In the genomic region with DNA sequence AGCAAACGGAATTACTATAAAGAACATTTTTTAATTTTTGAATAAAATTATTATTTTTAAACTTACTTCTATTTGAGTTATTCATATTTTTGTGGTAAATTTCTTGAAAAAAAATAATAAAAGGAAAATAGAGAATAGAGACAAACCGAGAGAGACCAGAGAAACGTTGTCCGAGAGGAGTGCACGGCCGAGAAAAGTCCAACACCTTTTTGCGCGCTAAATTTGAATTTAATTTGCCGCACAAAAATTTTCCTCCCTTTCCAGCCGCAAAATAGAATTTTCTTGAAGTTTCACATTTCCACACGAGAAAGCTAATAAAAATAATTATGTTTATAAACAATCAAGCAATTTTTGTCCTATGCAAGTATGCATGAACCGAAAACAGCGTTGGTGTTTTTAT, we compare ENCODE assay signal across 3 worm cellular contexts.
A peak's percentile ranks its signal among the peaks of the same experiment; 100 is the strongest.
TF ChIP-seq lines count a peak whose summit lies in the region.

A gene (minus strand): TSS at position 118 of the 400 bp plus-strand sequence.
A gene (plus strand): TSS at position 179 of the 400 bp plus-strand sequence.

TF ChIP-seq in whole organism, L2 larva, 48 proteins besides CTCF, POLR2A, EP300 and RAD21 (continued from another document):
- TF ChIP-seq lin-13 (GFP tag; optimal IDR thresholded peaks at IDR 0.05; lab: Kevin White, UChicago) (peak; percentile 69), nhr-21 (tag; optimal IDR thresholded peaks at IDR 0.05; lab: Kevin White, UChicago) (peak; percentile 76), unc-55 (GFP tag; optimal IDR thresholded peaks at IDR 0.05; lab: Kevin White, UChicago) (peak; percentile 84), egl-27 (tag; optimal IDR thresholded peaks at IDR 0.05; lab: Kevin White, UChicago) (peak; percentile 68), nhr-23 (tag; optimal IDR thresholded peaks at IDR 0.05; lab: Kevin White, UChicago) (no peak), sem-4 (tag; optimal IDR thresholded peaks at IDR 0.05; lab: Kevin White, UChicago) (peak; percentile 8)
TF ChIP-seq in whole organism, L2 larva: peak in this region for 21.

TF ChIP-seq in whole organism, L4 larva, 104 proteins besides CTCF, POLR2A, EP300 and RAD21 (continued from another document and continues in another):
- TF ChIP-seq hif-1 (tag; optimal IDR thresholded peaks at IDR 0.05; lab: Kevin White, UChicago) (peak in 1 of 2 experiments; percentile 90), unc-62 (GFP tag; optimal IDR thresholded peaks at IDR 0.05 in 1 of 2; lab: Kevin White, UChicago) (no peak), unc-62 (tag; optimal IDR thresholded peaks at IDR 0.05; lab: Kevin White, UChicago) (no peak), lin-39 (tag; optimal IDR thresholded peaks at IDR 0.05; lab: Kevin White, UChicago) (no peak), fos-1 (tag; optimal IDR thresholded peaks at IDR 0.05; lab: Kevin White, UChicago) (no peak), arid-1 (GFP tag; conservative IDR thresholded peaks at IDR 0.05; lab: Robert Waterston, UW) (no peak), F10B5.3 (tag; optimal IDR thresholded peaks at IDR 0.05; lab: Kevin White, UChicago) (no peak), madf-9 (GFP tag; conservative IDR thresholded peaks at IDR 0.05; lab: Robert Waterston, UW) (peak; percentile 76), D1046.2 (GFP tag; IDR thresholded peaks at IDR 0.05; lab: Robert Waterston, UW) (no peak), nhr-42 (GFP tag; IDR thresholded peaks at IDR 0.05; lab: Robert Waterston, UW) (no peak), Y105C5A.15 (GFP tag; IDR thresholded peaks at IDR 0.05; lab: Robert Waterston, UW) (no peak), mxl-2 (GFP tag; conservative IDR thresholded peaks at IDR 0.05; lab: Robert Waterston, UW) (no peak), ceh-28 (tag; optimal IDR thresholded peaks at IDR 0.05; lab: Kevin White, UChicago) (no peak), Y75B8A.6 (GFP tag; IDR thresholded peaks at IDR 0.05; lab: Robert Waterston, UW) (no peak), lin-13 (GFP tag; optimal IDR thresholded peaks at IDR 0.05; lab: Kevin White, UChicago) (peak; percentile 26), cey-2 (tag; optimal IDR thresholded peaks at IDR 0.05; lab: Kevin White, UChicago; ENCODE audit: borderline replicate concordance, insufficient read depth) (no peak), F44E2.7 (GFP tag; IDR thresholded peaks at IDR 0.05; lab: Robert Waterston, UW) (no peak), ceh-44 (GFP tag; IDR thresholded peaks at IDR 0.05; lab: Robert Waterston, UW) (no peak), attf-4 (tag; optimal IDR thresholded peaks at IDR 0.05; lab: Kevin White, UChicago) (no peak), dmd-9 (GFP tag; IDR thresholded peaks at IDR 0.05; lab: Robert Waterston, UW) (peak; percentile 77; the same call in 1 of the 2 replicates), lin-38 (GFP tag; IDR thresholded peaks at IDR 0.05; lab: Robert Waterston, UW) (peak; percentile 72), T20F7.1 (GFP tag; optimal IDR thresholded peaks at IDR 0.05; lab: Kevin White, UChicago) (peak; percentile 61), nhr-76 (tag; optimal IDR thresholded peaks at IDR 0.05; lab: Kevin White, UChicago) (no peak), set-16 (GFP tag; IDR thresholded peaks at IDR 0.05; lab: Robert Waterston, UW) (no peak), mes-2 (tag; optimal IDR thresholded peaks at IDR 0.05; lab: Kevin White, UChicago; ENCODE audit: poor library complexity, severe bottlenecking) (peak; percentile 99), zfp-2 (tag; optimal IDR thresholded peaks at IDR 0.05; lab: Kevin White, UChicago) (no peak), lsy-2 (tag; optimal IDR thresholded peaks at IDR 0.05; lab: Kevin White, UChicago) (peak in 1 of 2 experiments; percentile 89), dmd-6 (GFP tag; IDR thresholded peaks at IDR 0.05; lab: Robert Waterston, UW) (peak; percentile 71), php-3 (GFP tag; IDR thresholded peaks at IDR 0.05; lab: Robert Waterston, UW) (no peak), Y48G9A.11 (GFP tag; IDR thresholded peaks at IDR 0.05; lab: Robert Waterston, UW) (peak; percentile 72), rbr-2 (tag; optimal IDR thresholded peaks at IDR 0.05; lab: Kevin White, UChicago) (peak; percentile 44), ceh-20 (GFP tag; IDR thresholded peaks at IDR 0.05; lab: Robert Waterston, UW) (no peak), lir-3 (tag; optimal IDR thresholded peaks at IDR 0.05; lab: Kevin White, UChicago) (no peak), hlh-30 (tag; optimal IDR thresholded peaks at IDR 0.05; lab: Kevin White, UChicago; ENCODE audit: insufficient read depth) (peak; percentile 53), nhr-10 (tag; optimal IDR thresholded peaks at IDR 0.05; lab: Kevin White, UChicago) (no peak), madf-5 (GFP tag; IDR thresholded peaks at IDR 0.05; lab: Robert Waterston, UW) (no peak), dmd-8 (GFP tag; IDR thresholded peaks at IDR 0.05; lab: Robert Waterston, UW) (no peak), aly-2 (tag; optimal IDR thresholded peaks at IDR 0.05; lab: Kevin White, UChicago) (no peak), pha-4 (GFP tag; IDR thresholded peaks at IDR 0.05; lab: Robert Waterston, UW) (0 out of 2 replicates have a peak, but pooled peaks have one; percentile 21), pha-4 (tag; optimal IDR thresholded peaks at IDR 0.05; lab: Kevin White, UChicago) (no peak), zfp-3 (GFP tag; conservative IDR thresholded peaks at IDR 0.05; lab: Robert Waterston, UW) (no peak; the same call in 1 of the 2 replicates), nhr-102 (tag; optimal IDR thresholded peaks at IDR 0.05; lab: Kevin White, UChicago) (peak; percentile 39), nhr-6 (tag; optimal IDR thresholded peaks at IDR 0.05; lab: Kevin White, UChicago) (peak; percentile 62), ZK337.2 (GFP tag; IDR thresholded peaks at IDR 0.05; lab: Robert Waterston, UW) (peak; percentile 90), zip-11 (GFP tag; IDR thresholded peaks at IDR 0.05; lab: Robert Waterston, UW) (no peak), hlh-11 (tag; optimal IDR thresholded peaks at IDR 0.05; lab: Kevin White, UChicago) (peak; percentile 51), ctbp-1 (GFP tag; IDR thresholded peaks at IDR 0.05; lab: Robert Waterston, UW) (no peak), ceh-32 (tag; optimal IDR thresholded peaks at IDR 0.05; lab: Kevin White, UChicago; ENCODE audit: poor library complexity) (no peak), spr-1 (tag; optimal IDR thresholded peaks at IDR 0.05; lab: Kevin White, UChicago) (no peak), spr-3 (GFP tag; optimal IDR thresholded peaks at IDR 0.05; lab: Kevin White, UChicago) (no peak), egl-27 (tag; optimal IDR thresholded peaks at IDR 0.05; lab: Kevin White, UChicago) (no peak), nhr-41 (GFP tag; IDR thresholded peaks at IDR 0.05; lab: Robert Waterston, UW) (no peak), duxl-1 (tag; optimal IDR thresholded peaks at IDR 0.05; lab: Kevin White, UChicago; ENCODE audit: poor library complexity) (peak; percentile 68), gei-8 (GFP tag; optimal IDR thresholded peaks at IDR 0.05; lab: Kevin White, UChicago) (no peak), F26F4.8 (GFP tag; conservative IDR thresholded peaks at IDR 0.05; lab: Robert Waterston, UW) (no peak), sdz-12 (GFP tag; optimal IDR thresholded peaks at IDR 0.05; lab: Kevin White, UChicago) (no peak), nhr-25 (tag; optimal IDR thresholded peaks at IDR 0.05; lab: Kevin White, UChicago; ENCODE audit: borderline replicate concordance, insufficient read depth) (no peak), dve-1 (tag; optimal IDR thresholded peaks at IDR 0.05; lab: Kevin White, UChicago; ENCODE audit: insufficient read depth) (peak; percentile 75), daf-8 (GFP tag; IDR thresholded peaks at IDR 0.05; lab: Robert Waterston, UW) (no peak), skn-1 (tag; optimal IDR thresholded peaks at IDR 0.05; lab: Kevin White, UChicago) (no peak)

TF ChIP-seq in whole organism, late embryonic, 69 proteins besides CTCF, POLR2A, EP300 and RAD21 (continued from another document):
- TF ChIP-seq T23F11.4 (GFP tag; optimal IDR thresholded peaks at IDR 0.05; lab: Kevin White, UChicago): no peak
- TF ChIP-seq lim-6 (tag; optimal IDR thresholded peaks at IDR 0.05; lab: Kevin White, UChicago): no peak
- no peak for TF ChIP-seq ahr-1 (tag; optimal IDR thresholded peaks at IDR 0.05; lab: Kevin White, UChicago)
- TF ChIP-seq elt-2 (tag; optimal IDR thresholded peaks at IDR 0.05; lab: Kevin White, UChicago): peak; percentile 38
- no peak for TF ChIP-seq C38D4.7 (GFP tag; optimal IDR thresholded peaks at IDR 0.05; lab: Kevin White, UChicago)
- TF ChIP-seq nhr-11 (tag; optimal IDR thresholded peaks at IDR 0.05; lab: Kevin White, UChicago): no peak
- no peak for TF ChIP-seq ceh-22 (tag; optimal IDR thresholded peaks at IDR 0.05; lab: Kevin White, UChicago)
- TF ChIP-seq nfya-1 (tag; optimal IDR thresholded peaks at IDR 0.05; lab: Kevin White, UChicago): peak; percentile 7
- peak; percentile 86 for TF ChIP-seq C08G9.2 (tag; optimal IDR thresholded peaks at IDR 0.05; lab: Kevin White, UChicago)
- TF ChIP-seq unc-86 (tag; optimal IDR thresholded peaks at IDR 0.05; lab: Kevin White, UChicago): no peak
- TF ChIP-seq fkh-10 (GFP tag; optimal IDR thresholded peaks at IDR 0.05; lab: Kevin White, UChicago): no peak
- TF ChIP-seq syd-9 (tag; optimal IDR thresholded peaks at IDR 0.05; lab: Kevin White, UChicago): no peak
- TF ChIP-seq ttx-3 (tag; optimal IDR thresholded peaks at IDR 0.05; lab: Kevin White, UChicago): no peak
- TF ChIP-seq ceh-24 (tag; optimal IDR thresholded peaks at IDR 0.05; lab: Kevin White, UChicago): no peak
- TF ChIP-seq fkh-6 (tag; optimal IDR thresholded peaks at IDR 0.05; lab: Kevin White, UChicago): no peak
- no peak for TF ChIP-seq sdc-2 (tag; optimal IDR thresholded peaks at IDR 0.05; lab: Kevin White, UChicago)
- TF ChIP-seq mec-3 (tag; optimal IDR thresholded peaks at IDR 0.05; lab: Kevin White, UChicago; ENCODE audit: borderline replicate concordance): no peak
- no peak for TF ChIP-seq pag-3 (tag; optimal IDR thresholded peaks at IDR 0.05; lab: Kevin White, UChicago; ENCODE audit: borderline replicate concordance)
- no peak for TF ChIP-seq npax-4 (tag; optimal IDR thresholded peaks at IDR 0.05; lab: Kevin White, UChicago)
- TF ChIP-seq K02D7.2 (tag; optimal IDR thresholded peaks at IDR 0.05; lab: Kevin White, UChicago): no peak
- no peak for TF ChIP-seq hlh-6 (tag; optimal IDR thresholded peaks at IDR 0.05; lab: Kevin White, UChicago)
- no peak for TF ChIP-seq ceh-6 (GFP tag; optimal IDR thresholded peaks at IDR 0.05; lab: Kevin White, UChicago)
- no peak for TF ChIP-seq sox-4 (tag; optimal IDR thresholded peaks at IDR 0.05; lab: Kevin White, UChicago)
- TF ChIP-seq tbx-2 (tag; optimal IDR thresholded peaks at IDR 0.05; lab: Kevin White, UChicago): peak; percentile 85
- no peak for TF ChIP-seq sox-2 (GFP tag; IDR thresholded peaks at IDR 0.05; lab: Robert Waterston, UW)
- TF ChIP-seq ztf-16 (tag; optimal IDR thresholded peaks at IDR 0.05; lab: Kevin White, UChicago): no peak
- TF ChIP-seq pax-1 (tag; optimal IDR thresholded peaks at IDR 0.05; lab: Kevin White, UChicago): peak; percentile 14
- TF ChIP-seq hlh-13 (GFP tag; optimal IDR thresholded peaks at IDR 0.05; lab: Kevin White, UChicago): no peak
- no peak for TF ChIP-seq ceh-30 (tag; optimal IDR thresholded peaks at IDR 0.05; lab: Kevin White, UChicago)
- TF ChIP-seq ets-4 (tag; optimal IDR thresholded peaks at IDR 0.05; lab: Kevin White, UChicago): peak; percentile 99
- TF ChIP-seq hlh-8 (tag; optimal IDR thresholded peaks at IDR 0.05; lab: Kevin White, UChicago): no peak
- peak; percentile 50 for TF ChIP-seq unc-42 (tag; optimal IDR thresholded peaks at IDR 0.05; lab: Kevin White, UChicago)
- peak; percentile 35 for TF ChIP-seq ceh-14 (tag; optimal IDR thresholded peaks at IDR 0.05; lab: Kevin White, UChicago)
- TF ChIP-seq F13H6.1 (tag; optimal IDR thresholded peaks at IDR 0.05; lab: Kevin White, UChicago): peak; percentile 19
- TF ChIP-seq ref-2 (tag; optimal IDR thresholded peaks at IDR 0.05; lab: Kevin White, UChicago): peak; percentile 62
- peak; percentile 89 for TF ChIP-seq ceh-31 (tag; optimal IDR thresholded peaks at IDR 0.05; lab: Kevin White, UChicago)
- TF ChIP-seq ceh-34 (tag; optimal IDR thresholded peaks at IDR 0.05; lab: Kevin White, UChicago): peak; percentile 37
- peak; percentile 64 for TF ChIP-seq tbx-7 (tag; optimal IDR thresholded peaks at IDR 0.05; lab: Kevin White, UChicago)
- TF ChIP-seq odd-2 (tag; optimal IDR thresholded peaks at IDR 0.05; lab: Kevin White, UChicago): no peak
- TF ChIP-seq unc-3 (GFP tag; conservative IDR thresholded peaks at IDR 0.05; lab: Robert Waterston, UW): no peak
- TF ChIP-seq unc-3 (tag; optimal IDR thresholded peaks at IDR 0.05; lab: Kevin White, UChicago): no peak
- TF ChIP-seq pat-9 (tag; optimal IDR thresholded peaks at IDR 0.05; lab: Kevin White, UChicago): no peak
- TF ChIP-seq dmd-4 (tag; optimal IDR thresholded peaks at IDR 0.05; lab: Kevin White, UChicago; ENCODE audit: borderline replicate concordance): no peak
- TF ChIP-seq ceh-2 (tag; optimal IDR thresholded peaks at IDR 0.05; lab: Kevin White, UChicago): peak; percentile 80
